Worm (Caenorhabditis elegans) whole organism, midembryonic: ENCODE results near the gene msrp-6.
"Not testable (repeated sequence)": the region's sequence is repeated elsewhere in the genome, so short reads cannot be mapped to it uniquely, and the experiment has no call there.

Experiments used
- T22C8.4 ChIP-seq: fragments of 200-800 bp; sonication (Bioruptor generic); IDR thresholded peaks from 2 replicates; pipeline ENCODE4 v1.3.6; 2022; ENCODE audit warnings: missing genetic modification characterization, missing compliant biosample characterization
- cog-1 ChIP-seq: sonication (generic microtip); optimal IDR thresholded peaks from 2 replicates; lab custom pipeline; 2016; ENCODE audit warnings: missing genetic modification characterization, missing compliant biosample characterization
- flt-1 ChIP-seq: fragments of 200-800 bp; sonication (Bioruptor generic); IDR thresholded peaks from 2 replicates; pipeline ENCODE4 v1.3.6; 2022; ENCODE audit warnings: missing genetic modification characterization, missing compliant biosample characterization
- klf-2 ChIP-seq: fragments of 200-800 bp; sonication (Bioruptor generic); conservative IDR thresholded peaks from 2 replicates; pipeline ENCODE4 v1.3.6; 2022; ENCODE audit warnings: missing genetic modification reagents, missing genetic modification characterization, missing compliant biosample characterization
- med-1 ChIP-seq: sonication (generic microtip); optimal IDR thresholded peaks from 2 replicates; lab custom pipeline; 2017; ENCODE audit warnings: missing genetic modification characterization, mild to moderate bottlenecking, missing compliant biosample characterization, antibody characterized with exemption, missing genetic modification reagents; ENCODE audit not compliant: insufficient read depth
- ref-1 ChIP-seq: fragments of 200-800 bp; sonication (Bioruptor generic); conservative IDR thresholded peaks from 2 replicates; pipeline ENCODE4 v1.3.6; 2022; ENCODE audit warnings: missing genetic modification reagents, missing genetic modification characterization, missing compliant biosample characterization
- tab-1 ChIP-seq: fragments of 200-800 bp; sonication (Bioruptor generic); IDR thresholded peaks from 2 replicates; pipeline ENCODE4 v1.3.6; 2022; ENCODE audit warnings: missing genetic modification characterization, missing compliant biosample characterization
- ztf-23 ChIP-seq: fragments of 200-800 bp; sonication (Bioruptor generic); IDR thresholded peaks from 2 replicates; pipeline ENCODE4 v1.3.6; 2022; ENCODE audit warnings: missing genetic modification reagents, missing genetic modification characterization, missing compliant biosample characterization
- ztf-29 ChIP-seq: fragments of 200-800 bp; sonication (Bioruptor generic); IDR thresholded peaks from 2 replicates; pipeline ENCODE4 v1.3.6; 2022; ENCODE audit warnings: missing genetic modification reagents, missing genetic modification characterization, missing compliant biosample characterization

msrp-6 gene

ce11 chrII:2639401-2640088, 20.3 kb downstream of the msrp-6 start, which contains the start of gene F22E5.8:
Gene F22E5.8 (plus strand): TSS chrII:2640038.
- not testable (repeated sequence) for TF ChIP-seq cog-1 (tag; lab: Kevin White, UChicago); ref-1 (GFP tag; lab: Robert Waterston, UW); ztf-23 (GFP tag; lab: Robert Waterston, UW)

ce11 chrII:2640982-2641381, 21.7 kb downstream of the msrp-6 start, which contains the start of gene F22E5.23:
Gene F22E5.23 (plus strand): TSS chrII:2641282.
- TF ChIP-seq tab-1 (GFP tag; lab: Robert Waterston, UW) (no peak), ztf-29 (GFP tag; lab: Robert Waterston, UW) (no peak), klf-2 (no peak), T22C8.4 (GFP tag; lab: Robert Waterston, UW) (no peak), flt-1 (no peak), cog-1 (tag; lab: Kevin White, UChicago) (no peak), ref-1 (GFP tag; lab: Robert Waterston, UW) (no peak), ztf-23 (GFP tag; lab: Robert Waterston, UW) (no peak), med-1 (no peak)

- no peak for TF ChIP-seq ztf-29 (GFP tag; lab: Robert Waterston, UW)
- TF ChIP-seq ztf-23 (GFP tag; lab: Robert Waterston, UW): no peak
- TF ChIP-seq med-1: no peak
- TF ChIP-seq flt-1: no peak
- TF ChIP-seq ref-1 (GFP tag; lab: Robert Waterston, UW): no peak
- TF ChIP-seq klf-2: no peak
- no peak for TF ChIP-seq T22C8.4 (GFP tag; lab: Robert Waterston, UW)
- no peak for TF ChIP-seq cog-1 (tag; lab: Kevin White, UChicago)
- TF ChIP-seq tab-1 (GFP tag; lab: Robert Waterston, UW): no peak
Measured at ce11 chrII:2641777-2642176, 22.5 kb downstream of the msrp-6 start, which contains the start of gene F22E5.7. Gene F22E5.7 (plus strand): TSS chrII:2642077.

ce11 chrII:2644498-2644897, 25.2 kb downstream of the msrp-6 start, which contains the start of gene F22E5.11:
Gene F22E5.11 (minus strand): TSS chrII:2644598.
- no peak for TF ChIP-seq flt-1
- no peak for TF ChIP-seq tab-1 (GFP tag; lab: Robert Waterston, UW)
- no peak for TF ChIP-seq klf-2
- no peak for TF ChIP-seq cog-1 (tag; lab: Kevin White, UChicago)
- no peak for TF ChIP-seq ref-1 (GFP tag; lab: Robert Waterston, UW)
- TF ChIP-seq ztf-29 (GFP tag; lab: Robert Waterston, UW): no peak
- no peak for TF ChIP-seq ztf-23 (GFP tag; lab: Robert Waterston, UW)
- no peak for TF ChIP-seq T22C8.4 (GFP tag; lab: Robert Waterston, UW)
- no peak for TF ChIP-seq med-1

- not testable (repeated sequence) for TF ChIP-seq ztf-29 (GFP tag; lab: Robert Waterston, UW); ztf-23 (GFP tag; lab: Robert Waterston, UW); med-1
Measured at ce11 chrII:2646756-2647155, 27.5 kb downstream of the msrp-6 start, which contains the start of gene F22E5.12. Gene F22E5.12 (minus strand): TSS chrII:2646856.

DNA sequence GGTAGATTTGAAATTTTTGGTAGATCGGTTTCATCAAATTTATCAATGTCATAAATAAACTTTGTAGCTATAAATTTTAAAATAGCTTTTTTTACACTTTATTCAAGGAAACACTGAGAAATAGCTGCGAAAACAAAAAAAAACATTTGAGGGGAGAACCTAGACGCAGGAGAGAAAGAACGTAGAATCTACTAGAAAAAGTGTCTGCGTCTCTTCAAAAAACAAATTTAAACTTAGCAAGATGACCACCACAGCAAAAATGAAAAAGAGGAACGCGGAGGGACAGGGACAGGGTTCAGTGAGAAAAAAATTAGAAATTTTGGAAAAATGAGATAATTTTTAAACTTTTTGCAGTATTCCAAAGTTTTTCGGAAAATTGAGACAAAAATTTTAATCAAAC, 29.8 kb downstream of the msrp-6 start:
- TF ChIP-seq ztf-23 (GFP tag; lab: Robert Waterston, UW) (no peak), flt-1 (no peak), tab-1 (GFP tag; lab: Robert Waterston, UW) (no peak), ztf-29 (GFP tag; lab: Robert Waterston, UW) (no peak), klf-2 (no peak), T22C8.4 (GFP tag; lab: Robert Waterston, UW) (no peak), med-1 (no peak), ref-1 (GFP tag; lab: Robert Waterston, UW) (no peak), cog-1 (tag; lab: Kevin White, UChicago) (no peak)

ce11 chrII:2649539-2649938, 30.3 kb downstream of the msrp-6 start, which contains the start of the genes F22E5.13 and F22E5.6:
Gene F22E5.13 (minus strand): TSS chrII:2649639.
Gene F22E5.6 (plus strand): TSS chrII:2649835.
- TF ChIP-seq T22C8.4 (GFP tag; lab: Robert Waterston, UW) (no peak), cog-1 (tag; lab: Kevin White, UChicago) (no peak), med-1 (no peak), klf-2 (no peak), tab-1 (GFP tag; lab: Robert Waterston, UW) (no peak), flt-1 (no peak), ztf-29 (GFP tag; lab: Robert Waterston, UW) (no peak), ztf-23 (GFP tag; lab: Robert Waterston, UW) (no peak), ref-1 (GFP tag; lab: Robert Waterston, UW) (no peak)

ce11 chrII:2656606-2657005, 37.4 kb downstream of the msrp-6 start, which contains the start of gene sri-47:
Gene sri-47 (plus strand): TSS chrII:2656906.
- TF ChIP-seq flt-1: no peak
- TF ChIP-seq cog-1 (tag; lab: Kevin White, UChicago): no peak
- no peak for TF ChIP-seq ztf-23 (GFP tag; lab: Robert Waterston, UW)
- TF ChIP-seq tab-1 (GFP tag; lab: Robert Waterston, UW): no peak
- TF ChIP-seq med-1: no peak
- TF ChIP-seq ztf-29 (GFP tag; lab: Robert Waterston, UW): no peak
- TF ChIP-seq klf-2: no peak
- no peak for TF ChIP-seq T22C8.4 (GFP tag; lab: Robert Waterston, UW)
- no peak for TF ChIP-seq ref-1 (GFP tag; lab: Robert Waterston, UW)

DNA sequence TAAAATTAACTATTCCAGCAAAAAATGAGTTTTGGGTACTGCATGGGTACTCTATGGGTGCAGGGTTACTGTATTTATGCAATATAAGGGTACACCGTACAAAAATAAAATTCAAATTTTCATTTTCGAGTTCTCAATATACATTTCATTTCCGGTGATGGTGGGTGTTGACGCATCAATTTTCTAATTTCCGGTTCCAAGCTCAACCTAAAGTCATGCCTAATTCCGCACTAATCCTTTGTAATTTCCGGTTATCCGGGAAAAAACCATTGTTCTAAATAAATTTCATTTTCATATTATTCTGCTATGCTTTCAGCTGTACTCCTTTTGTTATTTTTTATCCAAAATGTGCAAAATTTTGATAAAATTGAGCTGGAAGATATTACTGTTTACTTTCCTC, 40.1 kb downstream of the msrp-6 start, which contains the start of gene gcy-21:
TSS of gene gcy-21 (plus strand) at position 301 of the 400 bp plus-strand sequence.
- TF ChIP-seq T22C8.4 (GFP tag; lab: Robert Waterston, UW) (no peak), med-1 (no peak), ref-1 (GFP tag; lab: Robert Waterston, UW) (no peak), klf-2 (no peak), ztf-29 (GFP tag; lab: Robert Waterston, UW) (no peak), tab-1 (GFP tag; lab: Robert Waterston, UW) (no peak), ztf-23 (GFP tag; lab: Robert Waterston, UW) (no peak), flt-1 (no peak)
